Worm (Caenorhabditis elegans) whole organism, L3 larva: ENCODE data around the gene npr-17.

Experiments
- jun-1 ChIP-seq: fragments of 150-350 bp; optimal IDR thresholded peaks from 2 replicates; lab custom pipeline; 2014; ENCODE audit warnings: missing biosample characterization, missing genetic modification reagents, missing genetic modification characterization
- lin-15B ChIP-seq: fragments of 150-350 bp; optimal IDR thresholded peaks from 2 replicates; lab custom pipeline; 2014; ENCODE audit warnings: missing biosample characterization, missing genetic modification characterization
- mdl-1 ChIP-seq: fragments of 150-350 bp; optimal IDR thresholded peaks from 2 replicates; lab custom pipeline; 2014; ENCODE audit warnings: missing biosample characterization, missing genetic modification characterization
- nhr-11 ChIP-seq: fragments of 150-350 bp; optimal IDR thresholded peaks from 2 replicates; lab custom pipeline; 2014; ENCODE audit warnings: missing biosample characterization, missing genetic modification characterization
- nhr-12 ChIP-seq: fragments of 150-350 bp; optimal IDR thresholded peaks from 2 replicates; lab custom pipeline; 2014; ENCODE audit warnings: missing biosample characterization, missing genetic modification characterization
- skn-1 ChIP-seq: fragments of 150-350 bp; optimal IDR thresholded peaks from 2 replicates; lab custom pipeline; 2014; ENCODE audit warnings: missing biosample characterization, missing genetic modification characterization
- snpc-4 ChIP-seq: fragments of 150-350 bp; optimal IDR thresholded peaks from 2 replicates; lab custom pipeline; 2014; ENCODE audit warnings: missing biosample characterization, missing genetic modification characterization
- zag-1 ChIP-seq: fragments of 150-350 bp; optimal IDR thresholded peaks from 2 replicates; lab custom pipeline; 2014; ENCODE audit warnings: missing biosample characterization, missing genetic modification characterization

ce11 chrIII:8044187-8044586 is 47.9 kb upstream of the npr-17 start, which contains the start of gene K12H4.5:
- TF ChIP-seq zag-1, result no peak
- TF ChIP-seq snpc-4 (tag; lab: Kevin White, UChicago), result no peak
- no peak for TF ChIP-seq skn-1
- no peak for TF ChIP-seq nhr-11 (tag; lab: Kevin White, UChicago)
- no peak for TF ChIP-seq nhr-12 (tag; lab: Kevin White, UChicago)
- TF ChIP-seq lin-15B (tag; lab: Kevin White, UChicago), result no peak
- TF ChIP-seq mdl-1, result no peak
- no peak for TF ChIP-seq jun-1 (tag; lab: Kevin White, UChicago)
